Fruit fly (Drosophila melanogaster): Measurements from ENCODE around the gene CG3407.

- TF ChIP-seq psq (optimal IDR thresholded peaks at IDR 0.05) = no peak
- TF ChIP-seq usp (GFP tag; optimal IDR thresholded peaks at IDR 0.05) = no peak
- TF ChIP-seq EcR (GFP tag; optimal IDR thresholded peaks at IDR 0.05) = no peak
Observed at dm6 chr2L:3773624-3773978, 39.6 kb downstream of the CG3407 start.
